Worm (Caenorhabditis elegans): Measurements from ENCODE around the gene droe-8.

DNA sequence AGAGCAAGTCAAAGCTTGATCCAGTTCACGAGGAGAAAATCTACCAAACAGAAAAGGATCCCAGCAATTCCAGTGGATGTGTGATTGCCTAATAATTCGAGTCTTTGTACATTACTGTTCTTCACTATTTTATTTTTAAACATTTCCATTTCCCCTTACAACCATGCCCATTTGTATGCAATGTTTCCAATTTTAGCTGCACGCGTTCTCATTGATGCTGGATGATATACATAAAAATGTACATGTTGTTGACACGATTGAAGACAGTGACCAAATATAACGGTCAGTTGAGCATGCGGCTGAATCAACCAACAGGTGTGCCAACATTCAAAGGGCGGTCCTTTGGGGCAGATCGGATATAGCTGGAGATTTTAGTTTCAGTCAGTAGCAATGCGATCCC lies 49.9 kb downstream of the droe-8 start, which contains the start of gene B0507.1:
- TF ChIP-seq mdl-1 (tag; optimal IDR thresholded peaks at IDR 0.05) (no peak), nhr-12 (tag; optimal IDR thresholded peaks at IDR 0.05) (no peak), nhr-237 (tag; optimal IDR thresholded peaks at IDR 0.05) (no peak), nhr-28 (tag; optimal IDR thresholded peaks at IDR 0.05) (no peak)

Measured in whole organism, L3 larva.